Fruit fly (Drosophila melanogaster) whole organism, prepupa: ENCODE measurements around the gene CG43796.

Experiments used
- Blimp-1 ChIP-seq: fragments of 200-800 bp; sonication (Bioruptor generic); optimal IDR thresholded peaks from 3 replicates; lab custom pipeline; 2017; ENCODE audit warnings: missing biosample characterization, missing genetic modification characterization, mild to moderate bottlenecking, moderate library complexity, missing genetic modification reagents
- Ets96B ChIP-seq: fragments of 200-800 bp; optimal IDR thresholded peaks from 2 replicates; lab custom pipeline; 2019; ENCODE audit warnings: missing biosample characterization, mild to moderate bottlenecking, missing genetic modification characterization, moderate library complexity
- Met ChIP-seq: fragments of 200-800 bp; sonication (Bioruptor generic); optimal IDR thresholded peaks from 3 replicates; lab custom pipeline; 2016; ENCODE audit warnings: missing biosample characterization, missing genetic modification characterization
- eg ChIP-seq: fragments of 200-800 bp; sonication (Bioruptor generic); IDR thresholded peaks from 3 replicates; pipeline ENCODE4 v1.3.6; 2022; ENCODE audit warnings: missing biosample characterization, missing genetic modification characterization
- salr ChIP-seq, 2 experiments: fragments of 200-800 bp; sonication (Bioruptor generic); optimal IDR thresholded peaks; 3 replicates each; lab custom pipeline; 2016 to 2018; ENCODE audit warnings: missing biosample characterization in 2 of 2, missing genetic modification characterization in 2 of 2, mild to moderate bottlenecking in 1 of 2

dm6 chr2L:8488735-8489134 lies 6.6 kb downstream of the CG43796 start, which contains the start of gene CG13088:
- TF ChIP-seq Ets96B (tag; lab: Kevin White, UChicago) (no peak), Met (GFP tag; lab: Kevin White, UChicago) (no peak), salr (GFP tag; optimal IDR thresholded peaks at IDR 0.05; lab: Kevin White, UChicago) (no peak), Blimp-1 (GFP tag; lab: Kevin White, UChicago) (no peak), eg (GFP tag; lab: Robert Waterston, UW) (no peak)
